Worm (Caenorhabditis elegans): ENCODE data around the gene bbs-4.

Gene bbs-4

DNA sequence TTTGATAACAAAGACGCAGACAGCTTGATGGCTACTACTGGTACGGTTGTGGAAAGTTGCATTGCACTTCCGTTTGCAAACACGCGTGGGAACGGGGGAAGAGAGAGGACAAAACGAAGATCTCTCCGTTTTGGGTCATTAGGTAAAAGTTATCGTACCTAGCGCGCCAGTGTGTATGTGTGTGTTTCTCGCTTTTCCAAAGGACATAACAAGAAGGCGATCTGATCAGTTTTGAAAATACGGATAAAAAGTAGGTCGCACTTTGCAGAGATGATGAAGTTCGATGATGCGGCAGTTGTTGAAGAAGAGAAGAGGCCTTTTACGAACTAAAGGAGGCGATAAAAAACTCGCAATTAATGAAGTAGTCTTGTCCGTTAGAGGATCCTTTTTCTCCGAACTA lies 33.1 kb upstream of the bbs-4 start:
- TF ChIP-seq elt-3 (tag; optimal IDR thresholded peaks at IDR 0.05) (peak in 1 of 3 experiments; percentile 66), nhr-23 (tag; optimal IDR thresholded peaks at IDR 0.05) (peak; percentile 59), nfya-1 (tag; optimal IDR thresholded peaks at IDR 0.05; ENCODE audit: insufficient read depth) (no peak)

DNA sequence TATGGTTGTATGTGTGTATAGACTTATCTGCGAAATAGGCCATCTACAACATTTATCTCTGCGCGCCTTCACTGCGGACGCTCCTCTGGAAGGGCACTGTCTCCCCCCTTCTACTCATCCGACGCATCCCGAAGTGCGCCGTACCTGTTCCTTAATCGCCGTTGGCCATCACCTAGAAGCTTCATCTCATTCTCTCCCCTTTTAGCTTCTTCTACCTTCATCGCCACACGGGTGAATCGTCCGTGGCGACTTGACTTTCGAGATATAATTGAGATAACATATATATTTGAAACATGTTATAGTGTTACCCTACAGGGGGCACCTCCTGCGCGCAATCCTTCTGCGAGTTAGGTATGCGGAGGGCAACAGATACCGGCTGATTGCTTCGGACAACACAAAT lies 30.1 kb upstream of the bbs-4 start:
- TF ChIP-seq nhr-23 (tag; optimal IDR thresholded peaks at IDR 0.05): peak; percentile 16
- no peak for TF ChIP-seq ztf-4 (tag; optimal IDR thresholded peaks at IDR 0.05)

DNA sequence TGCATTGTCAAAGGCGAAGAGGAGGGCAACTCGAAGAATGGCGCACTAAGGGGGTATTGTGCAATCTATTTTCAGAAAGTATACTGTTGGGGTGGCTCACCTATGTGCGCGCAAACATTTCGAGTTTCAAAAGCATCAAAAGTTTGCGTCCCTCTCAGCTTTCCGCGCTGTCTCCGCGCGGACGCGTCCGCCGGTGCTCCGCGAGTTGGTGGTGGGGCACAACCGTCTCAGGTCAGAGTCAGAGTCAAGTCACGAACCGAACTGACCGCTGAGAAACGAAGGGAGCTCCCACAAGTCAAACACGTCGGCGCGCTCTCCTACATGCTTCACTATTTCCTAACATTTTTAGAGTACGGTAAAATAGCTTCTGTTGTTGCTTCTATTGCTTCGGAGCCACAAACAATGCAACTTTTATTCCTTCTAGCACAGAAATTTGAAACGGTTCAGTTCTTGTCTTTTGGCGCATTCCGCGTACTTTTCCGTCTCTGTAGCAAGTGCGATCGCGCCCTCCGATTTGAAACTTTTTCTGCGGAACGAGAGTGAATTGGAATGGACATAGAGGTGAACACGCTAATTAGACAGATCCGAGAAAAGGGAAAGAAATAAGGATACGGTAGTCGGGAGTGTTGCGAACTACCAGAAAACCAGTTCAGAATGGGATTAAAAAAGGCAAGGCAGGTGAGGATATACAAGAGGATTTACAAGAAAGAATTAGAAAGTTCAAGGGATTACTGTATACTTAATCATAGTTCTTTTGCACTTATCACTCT lies 27.5 kb upstream of the bbs-4 start:
- TF ChIP-seq mml-1 (tag; optimal IDR thresholded peaks at IDR 0.05) (no peak), nhr-23 (tag; optimal IDR thresholded peaks at IDR 0.05) (peak; percentile 30)

DNA sequence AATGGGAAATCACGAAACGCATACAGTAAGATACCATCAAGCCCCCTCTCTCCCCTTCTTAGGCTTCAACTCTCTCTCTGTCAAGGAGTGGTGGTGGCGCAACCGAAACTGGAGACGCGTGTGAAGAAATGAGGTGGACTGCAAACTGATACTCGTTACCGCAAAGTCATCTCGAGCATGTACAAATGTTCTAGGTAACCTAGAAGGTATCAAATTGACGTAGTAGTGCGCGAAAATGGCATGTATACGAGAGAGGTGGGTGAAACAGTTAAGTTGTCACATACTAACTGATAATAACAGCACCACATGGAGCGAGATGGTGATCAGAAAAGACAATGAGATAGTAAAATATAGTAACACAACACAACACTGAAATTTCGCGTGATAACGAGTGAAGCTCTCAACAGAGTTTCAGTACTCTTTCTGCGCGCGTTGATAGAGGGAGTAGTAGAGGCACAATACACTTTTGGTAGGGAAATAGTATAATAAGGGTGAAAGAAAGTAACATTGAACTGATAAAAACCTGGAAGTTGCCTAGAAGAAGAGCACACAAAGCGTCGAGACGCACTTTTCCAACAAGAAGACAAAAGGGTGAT lies 26.3 kb upstream of the bbs-4 start:
- TF ChIP-seq pqm-1 (tag; optimal IDR thresholded peaks at IDR 0.05): peak; percentile 97
- TF ChIP-seq ZK546.5 (tag; optimal IDR thresholded peaks at IDR 0.05): no peak
- no peak for TF ChIP-seq nhr-76 (tag; optimal IDR thresholded peaks at IDR 0.05)
- TF ChIP-seq nhr-28 (tag; optimal IDR thresholded peaks at IDR 0.05): no peak
- peak; percentile 6 for TF ChIP-seq jun-1 (tag; optimal IDR thresholded peaks at IDR 0.05)
- peak; percentile 94 for TF ChIP-seq elt-2 (tag; optimal IDR thresholded peaks at IDR 0.05)
- TF ChIP-seq nhr-12 (tag; optimal IDR thresholded peaks at IDR 0.05): no peak
- TF ChIP-seq pha-4 (tag; optimal IDR thresholded peaks at IDR 0.05): peak; percentile 9
- no peak for TF ChIP-seq R02D3.7 (tag; optimal IDR thresholded peaks at IDR 0.05)

DNA sequence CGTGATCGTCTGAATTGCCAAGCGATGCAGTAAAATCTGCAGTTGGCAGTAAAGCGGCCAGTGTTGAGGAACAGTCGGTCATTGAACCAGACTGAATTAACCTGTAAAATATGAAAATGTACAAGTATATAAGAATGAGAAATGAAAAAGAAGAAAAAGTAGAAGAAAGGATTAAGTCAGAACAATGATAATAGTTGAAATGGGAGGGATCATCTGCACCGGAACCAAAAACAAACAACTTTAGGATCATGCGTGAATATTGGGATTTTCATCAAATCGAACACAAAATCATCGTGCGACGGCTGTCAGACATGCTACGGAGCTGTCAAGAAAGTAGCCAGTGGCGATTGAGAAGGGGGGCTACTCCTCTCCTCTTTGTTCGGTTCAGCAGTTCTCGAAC lies 25.0 kb upstream of the bbs-4 start, which contains the start of gene gei-13:
Gene gei-13, minus strand, starts transcription at position 101 of the 400 bp plus-strand sequence.
- TF ChIP-seq nhr-23 (tag; optimal IDR thresholded peaks at IDR 0.05) (no peak), ceh-82 (tag; optimal IDR thresholded peaks at IDR 0.05) (no peak), nhr-11 (tag; optimal IDR thresholded peaks at IDR 0.05) (no peak), elt-2 (tag; optimal IDR thresholded peaks at IDR 0.05) (no peak), unc-62 (GFP tag; optimal IDR thresholded peaks at IDR 0.05) (no peak), nhr-43 (tag; optimal IDR thresholded peaks at IDR 0.05; ENCODE audit: poor library complexity, severe bottlenecking) (no peak)

DNA sequence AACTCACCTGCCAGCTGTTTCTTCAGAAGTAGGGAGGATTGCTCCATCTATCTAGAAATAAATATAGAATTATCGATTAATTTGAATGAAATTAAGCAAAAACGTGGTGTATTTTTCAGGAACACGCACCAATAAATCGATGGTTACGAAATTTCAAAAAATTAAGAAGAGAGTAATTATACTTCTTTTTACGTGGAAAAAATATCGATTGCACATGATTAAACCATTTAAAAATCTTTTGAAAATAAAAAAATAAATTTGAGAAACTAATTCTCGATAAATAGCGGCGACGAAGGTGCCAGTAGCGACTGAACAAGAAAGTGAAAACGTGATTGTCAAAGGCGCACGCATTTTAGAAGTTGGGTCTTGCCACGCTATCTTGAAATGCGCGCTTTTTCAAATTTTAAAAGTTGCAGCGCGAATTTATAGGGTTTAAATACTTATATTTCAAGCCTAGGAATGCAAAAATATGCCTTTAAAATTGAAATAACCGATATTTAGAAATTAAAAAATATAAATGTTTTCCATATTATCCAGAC lies 19.2 kb upstream of the bbs-4 start, which contains the start of gene ubc-7:
Gene ubc-7, minus strand, starts transcription at position 51 of the 539 bp plus-strand sequence.
- no peak for TF ChIP-seq fkh-10 (GFP tag; optimal IDR thresholded peaks at IDR 0.05)
- TF ChIP-seq tbx-2 (tag; optimal IDR thresholded peaks at IDR 0.05): peak; percentile 5
- no peak for TF ChIP-seq ceh-9 (tag; optimal IDR thresholded peaks at IDR 0.05)
- TF ChIP-seq hmg-11 (tag; optimal IDR thresholded peaks at IDR 0.05): peak; percentile 76
- TF ChIP-seq R02D3.7 (tag; optimal IDR thresholded peaks at IDR 0.05): peak; percentile 26
- no peak for TF ChIP-seq nhr-11 (tag; optimal IDR thresholded peaks at IDR 0.05)
- no peak for TF ChIP-seq nhr-76 (tag; optimal IDR thresholded peaks at IDR 0.05)
- peak; percentile 87 for TF ChIP-seq lin-15B (tag; optimal IDR thresholded peaks at IDR 0.05)
- no peak for TF ChIP-seq ztf-4 (tag; optimal IDR thresholded peaks at IDR 0.05)
- no peak for TF ChIP-seq nhr-12 (tag; optimal IDR thresholded peaks at IDR 0.05)
- TF ChIP-seq ceh-28 (tag; optimal IDR thresholded peaks at IDR 0.05): peak; percentile 47
- TF ChIP-seq nhr-43 (tag; optimal IDR thresholded peaks at IDR 0.05; ENCODE audit: poor library complexity, severe bottlenecking): peak; percentile 62
- no peak for TF ChIP-seq zag-1 (tag; optimal IDR thresholded peaks at IDR 0.05)
- TF ChIP-seq pha-4 (tag; optimal IDR thresholded peaks at IDR 0.05): peak; percentile 95
- peak; percentile 71 for TF ChIP-seq lin-39 (tag; optimal IDR thresholded peaks at IDR 0.05)
- no peak for TF ChIP-seq nhr-77 (tag; optimal IDR thresholded peaks at IDR 0.05)
- TF ChIP-seq jun-1 (tag; optimal IDR thresholded peaks at IDR 0.05): peak; percentile 35
- TF ChIP-seq ztf-11 (tag; optimal IDR thresholded peaks at IDR 0.05): no peak
- TF ChIP-seq unc-62 (GFP tag; optimal IDR thresholded peaks at IDR 0.05): no peak
- TF ChIP-seq egl-27 (tag; optimal IDR thresholded peaks at IDR 0.05): no peak
- no peak for TF ChIP-seq nhr-67 (tag; optimal IDR thresholded peaks at IDR 0.05)
- peak; percentile 92 for TF ChIP-seq nfya-1 (tag; optimal IDR thresholded peaks at IDR 0.05; ENCODE audit: insufficient read depth)
- no peak for TF ChIP-seq sea-2 (GFP tag; optimal IDR thresholded peaks at IDR 0.05)
- peak; percentile 36 for TF ChIP-seq lsy-12 (tag; optimal IDR thresholded peaks at IDR 0.05)
- TF ChIP-seq unc-39 (tag; optimal IDR thresholded peaks at IDR 0.05): no peak
- no peak for TF ChIP-seq eor-1 (tag; optimal IDR thresholded peaks at IDR 0.05)
- no peak for TF ChIP-seq ceh-16 (tag; optimal IDR thresholded peaks at IDR 0.05)
- TF ChIP-seq nhr-23 (tag; optimal IDR thresholded peaks at IDR 0.05): peak; percentile 92
- peak; percentile 95 for TF ChIP-seq egl-5 (tag; optimal IDR thresholded peaks at IDR 0.05)
- no peak for TF ChIP-seq mml-1 (tag; optimal IDR thresholded peaks at IDR 0.05)
- TF ChIP-seq fos-1 (tag; optimal IDR thresholded peaks at IDR 0.05): no peak
- TF ChIP-seq snpc-4 (tag; optimal IDR thresholded peaks at IDR 0.05): peak; percentile 57
